Worm (Caenorhabditis elegans): Measurements from ENCODE around the gene F38E1.3.

ce11 chrV:8409594-8409993 is 33.6 kb downstream of the F38E1.3 start:
- TF ChIP-seq unc-130 (GFP tag; optimal IDR thresholded peaks at IDR 0.05), result no peak
- TF ChIP-seq lir-3 (tag; optimal IDR thresholded peaks at IDR 0.05), result no peak
- no peak for TF ChIP-seq zag-1 (tag; optimal IDR thresholded peaks at IDR 0.05)
- TF ChIP-seq pqm-1 (tag; optimal IDR thresholded peaks at IDR 0.05), result no peak
- TF ChIP-seq F44E2.7 (GFP tag; IDR thresholded peaks at IDR 0.05), result no peak
- TF ChIP-seq egl-27 (tag; optimal IDR thresholded peaks at IDR 0.05), result no peak
- no peak for TF ChIP-seq dmd-9 (GFP tag; IDR thresholded peaks at IDR 0.05)
- no peak for TF ChIP-seq F37D6.2 (tag; optimal IDR thresholded peaks at IDR 0.05)
- TF ChIP-seq snpc-4 (tag; optimal IDR thresholded peaks at IDR 0.05), result no peak
- no peak for TF ChIP-seq nhr-6 (tag; optimal IDR thresholded peaks at IDR 0.05)
- TF ChIP-seq lsy-2 (tag; optimal IDR thresholded peaks at IDR 0.05), result no peak
- TF ChIP-seq ztf-11 (tag; optimal IDR thresholded peaks at IDR 0.05), result no peak
- TF ChIP-seq dve-1 (tag; optimal IDR thresholded peaks at IDR 0.05; ENCODE audit: insufficient read depth), result no peak
- no peak for TF ChIP-seq aly-2 (tag; optimal IDR thresholded peaks at IDR 0.05)

All from whole organism, L4 larva.